Worm (Caenorhabditis elegans): ENCODE data around the gene F22E5.11.
"Not testable (repeated sequence)": the region's sequence is repeated elsewhere in the genome, so short reads cannot be mapped to it uniquely, and the experiment has no call there.

F22E5.11 gene

ce11 chrII:2624792-2625191 lies 19.6 kb downstream of the F22E5.11 start, which contains the start of gene lgc-28:
Gene lgc-28 (plus strand): TSS chrII:2625092.
- no peak for TF ChIP-seq nhr-77 (tag; optimal IDR thresholded peaks at IDR 0.05)
- no peak for TF ChIP-seq nhr-71 (tag; optimal IDR thresholded peaks at IDR 0.05)
- TF ChIP-seq egl-13 (tag; optimal IDR thresholded peaks at IDR 0.05) = no peak
- no peak for TF ChIP-seq xbp-1 (tag; optimal IDR thresholded peaks at IDR 0.05)
- no peak for TF ChIP-seq unc-98 (GFP tag; IDR thresholded peaks at IDR 0.05)
- no peak for TF ChIP-seq ceh-63 (GFP tag; optimal IDR thresholded peaks at IDR 0.05)

ce11 chrII:2622936-2623452 lies 21.4 kb downstream of the F22E5.11 start, which contains the start of gene D2062.4:
Gene D2062.4 (plus strand): TSS chrII:2623402.
- TF ChIP-seq rnt-1, egl-13, pax-3 (tag; optimal IDR thresholded peaks at IDR 0.05): not testable (repeated sequence)

ce11 chrII:2622480-2622879 lies 21.9 kb downstream of the F22E5.11 start, which contains the start of gene D2062.5:
Gene D2062.5 (plus strand): TSS chrII:2622780.
- TF ChIP-seq swsn-7 (tag; optimal IDR thresholded peaks at IDR 0.05) = no peak
- no peak for TF ChIP-seq unc-62 (GFP tag; optimal IDR thresholded peaks at IDR 0.05)
- TF ChIP-seq nhr-71 (tag; optimal IDR thresholded peaks at IDR 0.05) = no peak
- TF ChIP-seq nhr-12 (tag; optimal IDR thresholded peaks at IDR 0.05) = no peak
- TF ChIP-seq nhr-19 (GFP tag; conservative IDR thresholded peaks at IDR 0.05) = no peak
- TF ChIP-seq Y116A8C.19 (tag; optimal IDR thresholded peaks at IDR 0.05; ENCODE audit: borderline replicate concordance) = no peak
- TF ChIP-seq ceh-8 (GFP tag; optimal IDR thresholded peaks at IDR 0.05) = no peak
- TF ChIP-seq nhr-76 (tag; optimal IDR thresholded peaks at IDR 0.05) = no peak

- TF ChIP-seq ets-5 (GFP tag; IDR thresholded peaks at IDR 0.05); unc-30 (tag; optimal IDR thresholded peaks at IDR 0.05); snu-23 (GFP tag; optimal IDR thresholded peaks at IDR 0.05): not testable (repeated sequence)
Measured at ce11 chrII:2619148-2619547, 25.2 kb downstream of the F22E5.11 start, which contains the start of gene msrp-6. Gene msrp-6 (plus strand): TSS chrII:2619448.

ce11 chrII:2616634-2617033 lies 27.8 kb downstream of the F22E5.11 start, which contains the start of gene msrp-5:
Gene msrp-5 (plus strand): TSS chrII:2616934.
- not testable (repeated sequence) for TF ChIP-seq mef-2, xbp-1, egl-13 (tag; optimal IDR thresholded peaks at IDR 0.05)

- TF ChIP-seq swsn-7 (tag; optimal IDR thresholded peaks at IDR 0.05); lin-39 (tag; optimal IDR thresholded peaks at IDR 0.05); ceh-88 (GFP tag; IDR thresholded peaks at IDR 0.05): not testable (repeated sequence)
Measured at ce11 chrII:2612278-2612677, 32.1 kb downstream of the F22E5.11 start, which contains the start of gene D2062.13. Gene D2062.13 (plus strand): TSS chrII:2612578.

- TF ChIP-seq lsy-2 (tag; optimal IDR thresholded peaks at IDR 0.05) (no peak), ceh-82 (tag; optimal IDR thresholded peaks at IDR 0.05) (no peak), nhr-77 (tag; optimal IDR thresholded peaks at IDR 0.05) (no peak), efl-3 (GFP tag; optimal IDR thresholded peaks at IDR 0.05) (no peak), ceh-88 (GFP tag; IDR thresholded peaks at IDR 0.05) (no peak), ceh-90 (tag; optimal IDR thresholded peaks at IDR 0.05) (no peak), alr-1 (tag; optimal IDR thresholded peaks at IDR 0.05; ENCODE audit: borderline replicate concordance) (no peak), zip-4 (GFP tag; optimal IDR thresholded peaks at IDR 0.05) (no peak), fos-1 (tag; optimal IDR thresholded peaks at IDR 0.05) (no peak), swsn-7 (tag; optimal IDR thresholded peaks at IDR 0.05) (no peak), nhr-71 (tag; optimal IDR thresholded peaks at IDR 0.05) (no peak), rnt-1 (tag; optimal IDR thresholded peaks at IDR 0.05) (no peak), ama-1 (optimal IDR thresholded peaks at IDR 0.05) (no peak), aly-2 (tag; optimal IDR thresholded peaks at IDR 0.05) (no peak), lin-35 (GFP tag; optimal IDR thresholded peaks at IDR 0.05) (no peak), skn-1 (tag; optimal IDR thresholded peaks at IDR 0.05) (no peak)
Measured at ce11 chrII:2611009-2611408, 33.4 kb downstream of the F22E5.11 start.
